Fruit fly (Drosophila melanogaster) whole organism, embryonic: ENCODE data around the gene CG6972.

Experiments
- Adf1 ChIP-seq: fragments of 200-800 bp; sonication (Bioruptor generic); IDR thresholded peaks from 2 replicates; pipeline ENCODE4 v1.3.6; 2022; ENCODE audit warnings: missing biosample characterization, missing genetic modification characterization
- Atf3 ChIP-seq: fragments of 200-800 bp; sonication (Bioruptor generic); optimal IDR thresholded peaks from 3 replicates; lab custom pipeline; 2016; ENCODE audit warnings: missing biosample characterization, missing genetic modification characterization
- CG11456 ChIP-seq: fragments of 200-800 bp; sonication (Bioruptor generic); IDR thresholded peaks from 3 replicates; pipeline ENCODE4 v1.3.6; 2022; ENCODE audit warnings: missing biosample characterization, missing genetic modification characterization
- CG11504 ChIP-seq: fragments of 200-800 bp; sonication (Bioruptor generic); optimal IDR thresholded peaks from 3 replicates; lab custom pipeline; 2019; ENCODE audit warnings: missing biosample characterization, mild to moderate bottlenecking, missing genetic modification characterization, moderate library complexity
- CG12744 ChIP-seq: fragments of 200-800 bp; sonication (Bioruptor generic); optimal IDR thresholded peaks from 2 replicates; lab custom pipeline; 2016; ENCODE audit warnings: missing biosample characterization, missing genetic modification characterization
- CG13287 ChIP-seq: fragments of 200-800 bp; sonication (Bioruptor generic); IDR thresholded peaks from 2 replicates; pipeline ENCODE4 v1.3.6; 2022; ENCODE audit warnings: missing biosample characterization, missing genetic modification characterization; ENCODE audit not compliant: partially characterized antibody
- CG13624 ChIP-seq: fragments of 200-800 bp; sonication (Bioruptor generic); optimal IDR thresholded peaks from 2 replicates; lab custom pipeline; 2016; ENCODE audit warnings: missing biosample characterization, missing genetic modification characterization
- CG14050 ChIP-seq: fragments of 200-800 bp; sonication (Bioruptor generic); IDR thresholded peaks from 3 replicates; pipeline ENCODE4 v1.3.6; 2022; ENCODE audit warnings: missing biosample characterization, missing genetic modification characterization
- CG1603 ChIP-seq: fragments of 200-800 bp; sonication (Bioruptor generic); optimal IDR thresholded peaks from 2 replicates; lab custom pipeline; 2019; ENCODE audit warnings: missing biosample characterization, mild to moderate bottlenecking, missing genetic modification characterization, moderate library complexity
- CG16779 ChIP-seq: fragments of 200-800 bp; sonication (Bioruptor generic); IDR thresholded peaks from 2 replicates; pipeline ENCODE4 v1.3.6; 2022; ENCODE audit warnings: missing biosample characterization, missing genetic modification characterization
- CG18764 ChIP-seq: fragments of 200-800 bp; sonication (Bioruptor generic); optimal IDR thresholded peaks from 3 replicates; lab custom pipeline; 2016; ENCODE audit warnings: missing biosample characterization, missing genetic modification characterization
- CG2120 ChIP-seq: fragments of 200-800 bp; sonication (Bioruptor generic); optimal IDR thresholded peaks from 3 replicates; lab custom pipeline; 2016; ENCODE audit warnings: missing biosample characterization, missing genetic modification characterization
- CG30020 ChIP-seq: fragments of 200-800 bp; optimal IDR thresholded peaks from 2 replicates; lab custom pipeline; 2019; ENCODE audit warnings: missing biosample characterization, mild to moderate bottlenecking, missing genetic modification characterization, moderate library complexity
- CG31224 ChIP-seq: fragments of 200-800 bp; sonication (Bioruptor generic); IDR thresholded peaks from 2 replicates; pipeline ENCODE4 v1.3.6; 2022; ENCODE audit warnings: missing biosample characterization, missing genetic modification characterization
- CG34422 ChIP-seq: fragments of 200-800 bp; sonication (Bioruptor generic); IDR thresholded peaks from 3 replicates; pipeline ENCODE4 v1.3.6; 2022; ENCODE audit warnings: missing biosample characterization, missing genetic modification characterization
- CG4854 ChIP-seq: fragments of 200-800 bp; sonication (Bioruptor generic); optimal IDR thresholded peaks from 2 replicates; lab custom pipeline; 2016; ENCODE audit warnings: missing biosample characterization, missing genetic modification characterization, inconsistent platforms
- CG6765 ChIP-seq: fragments of 200-800 bp; sonication (Bioruptor generic); optimal IDR thresholded peaks from 3 replicates; lab custom pipeline; 2017; ENCODE audit warnings: missing biosample characterization, mild to moderate bottlenecking, missing genetic modification characterization
- CG7786 ChIP-seq: fragments of 200-800 bp; sonication (Bioruptor generic); optimal IDR thresholded peaks from 2 replicates; lab custom pipeline; 2016; ENCODE audit warnings: missing biosample characterization, missing genetic modification characterization
- CG8089 ChIP-seq: fragments of 200-800 bp; sonication (Bioruptor generic); optimal IDR thresholded peaks from 3 replicates; lab custom pipeline; 2016; ENCODE audit warnings: missing biosample characterization, missing genetic modification characterization
- CG8765 ChIP-seq: fragments of 200-800 bp; sonication (Bioruptor generic); IDR thresholded peaks from 2 replicates; pipeline ENCODE4 v1.3.6; 2022; ENCODE audit warnings: missing biosample characterization, missing genetic modification characterization
- CG8944 ChIP-seq: fragments of 200-800 bp; sonication (Bioruptor generic); optimal IDR thresholded peaks from 3 replicates; lab custom pipeline; 2016; ENCODE audit warnings: missing biosample characterization, missing genetic modification characterization
- CG9437 ChIP-seq: fragments of 200-800 bp; sonication (Bioruptor generic); optimal IDR thresholded peaks from 2 replicates; lab custom pipeline; 2018; ENCODE audit warnings: missing biosample characterization, mild to moderate bottlenecking, missing genetic modification characterization
- CG9727 ChIP-seq: fragments of 200-800 bp; sonication (Bioruptor generic); optimal IDR thresholded peaks from 3 replicates; lab custom pipeline; 2017; ENCODE audit warnings: missing biosample characterization, mild to moderate bottlenecking, missing genetic modification characterization
- HLH3B ChIP-seq: fragments of 200-800 bp; sonication (Bioruptor generic); IDR thresholded peaks from 2 replicates; pipeline ENCODE4 v1.3.6; 2022; ENCODE audit warnings: missing biosample characterization, missing genetic modification characterization
- MESR4 ChIP-seq: fragments of 200-800 bp; sonication (Bioruptor generic); optimal IDR thresholded peaks from 2 replicates; lab custom pipeline; 2018; ENCODE audit warnings: missing biosample characterization, mild to moderate bottlenecking, missing genetic modification characterization, moderate library complexity
- Mes4 ChIP-seq: fragments of 200-800 bp; sonication (Bioruptor generic); optimal IDR thresholded peaks from 2 replicates; lab custom pipeline; 2016; ENCODE audit warnings: missing biosample characterization, missing genetic modification characterization
- Nf-YA ChIP-seq: fragments of 200-800 bp; sonication (Bioruptor generic); IDR thresholded peaks from 2 replicates; pipeline ENCODE4 v1.3.6; 2022; ENCODE audit warnings: missing biosample characterization, missing genetic modification characterization
- Pdp1 ChIP-seq, 2 experiments: fragments of 200-800 bp; sonication (Bioruptor generic); optimal IDR thresholded peaks; 3 replicates each; lab custom pipeline; 2016; ENCODE audit warnings: missing biosample characterization in 2 of 2, missing genetic modification characterization in 2 of 2, mild to moderate bottlenecking in 1 of 2, moderate library complexity in 1 of 2
- Sry-β ChIP-seq: fragments of 200-800 bp; sonication (Bioruptor generic); optimal IDR thresholded peaks from 2 replicates; lab custom pipeline; 2018; ENCODE audit warnings: missing biosample characterization, mild to moderate bottlenecking, missing genetic modification characterization, moderate library complexity
- aop ChIP-seq: fragments of 200-800 bp; sonication (Bioruptor generic); IDR thresholded peaks from 2 replicates; pipeline ENCODE4 v1.3.6; 2022; ENCODE audit warnings: missing biosample characterization, missing genetic modification characterization
- cad ChIP-seq: fragments of >200 bp; optimal IDR thresholded peaks from 2 replicates; lab custom pipeline; 2017; ENCODE audit warnings: missing biosample characterization, missing genetic modification characterization
- croc ChIP-seq: fragments of 200-800 bp; sonication (Bioruptor generic); conservative IDR thresholded peaks from 3 replicates; pipeline ENCODE4 v1.3.6; 2022; ENCODE audit warnings: missing biosample characterization, missing genetic modification characterization
- dimm ChIP-seq: fragments of 200-800 bp; sonication (Bioruptor generic); IDR thresholded peaks from 2 replicates; pipeline ENCODE4 v1.3.6; 2022; ENCODE audit warnings: missing biosample characterization, missing genetic modification characterization
- dmrt99B ChIP-seq: fragments of 200-800 bp; sonication (Bioruptor generic); optimal IDR thresholded peaks from 2 replicates; lab custom pipeline; 2018; ENCODE audit warnings: missing biosample characterization, mild to moderate bottlenecking, missing genetic modification characterization, moderate library complexity
- exex ChIP-seq: fragments of 200-800 bp; sonication (Bioruptor generic); optimal IDR thresholded peaks from 4 replicates; lab custom pipeline; 2018; ENCODE audit warnings: missing biosample characterization, mild to moderate bottlenecking, missing genetic modification characterization, moderate library complexity
- fd102C ChIP-seq: fragments of 200-800 bp; sonication (Bioruptor generic); optimal IDR thresholded peaks from 2 replicates; lab custom pipeline; 2018; ENCODE audit warnings: missing biosample characterization, mild to moderate bottlenecking, missing genetic modification characterization, moderate library complexity
- fd64A ChIP-seq: fragments of 200-800 bp; sonication (Bioruptor generic); optimal IDR thresholded peaks from 3 replicates; lab custom pipeline; 2018; ENCODE audit warnings: missing biosample characterization, mild to moderate bottlenecking, missing genetic modification characterization
- ftz-f1 ChIP-seq: fragments of 200-800 bp; sonication (Bioruptor generic); optimal IDR thresholded peaks from 2 replicates; lab custom pipeline; 2016; ENCODE audit warnings: missing biosample characterization, missing genetic modification characterization
- gcm ChIP-seq: fragments of 200-800 bp; sonication (Bioruptor generic); optimal IDR thresholded peaks from 2 replicates; lab custom pipeline; 2019; ENCODE audit warnings: missing biosample characterization, mild to moderate bottlenecking, missing genetic modification characterization, moderate library complexity
- gfzf ChIP-seq: fragments of 200-800 bp; sonication (Bioruptor generic); optimal IDR thresholded peaks from 2 replicates; lab custom pipeline; 2016; ENCODE audit warnings: missing biosample characterization, mild to moderate bottlenecking, missing genetic modification characterization, moderate library complexity
- hth ChIP-seq: fragments of >200 bp; optimal IDR thresholded peaks from 2 replicates; lab custom pipeline; 2017; ENCODE audit warnings: inconsistent platforms
- jigr1 ChIP-seq: fragments of 200-800 bp; sonication (Bioruptor generic); IDR thresholded peaks from 3 replicates; pipeline ENCODE4 v1.3.6; 2022; ENCODE audit warnings: missing biosample characterization, missing genetic modification characterization
- jing ChIP-seq: fragments of 200-800 bp; sonication (Bioruptor generic); optimal IDR thresholded peaks from 2 replicates; lab custom pipeline; 2018; ENCODE audit warnings: missing biosample characterization, mild to moderate bottlenecking, missing genetic modification characterization
- knrl ChIP-seq: fragments of 200-800 bp; sonication (Bioruptor generic); IDR thresholded peaks from 3 replicates; pipeline ENCODE4 v1.3.6; 2022; ENCODE audit warnings: missing biosample characterization, missing genetic modification characterization; ENCODE audit not compliant: partially characterized antibody
- nom ChIP-seq: fragments of 200-800 bp; sonication (Bioruptor generic); optimal IDR thresholded peaks from 2 replicates; lab custom pipeline; 2017; ENCODE audit warnings: missing biosample characterization, missing genetic modification characterization, mild to moderate bottlenecking, moderate library complexity, missing genetic modification reagents
- onecut ChIP-seq: fragments of 200-800 bp; sonication (Bioruptor generic); IDR thresholded peaks from 2 replicates; pipeline ENCODE4 v1.3.6; 2022; ENCODE audit warnings: missing biosample characterization, missing genetic modification characterization
- pnt ChIP-seq: fragments of 200-800 bp; sonication (Bioruptor generic); optimal IDR thresholded peaks from 3 replicates; lab custom pipeline; 2016; ENCODE audit warnings: missing biosample characterization, missing genetic modification characterization
- pzg ChIP-seq: fragments of 200-800 bp; sonication (Bioruptor generic); optimal IDR thresholded peaks from 3 replicates; lab custom pipeline; 2018; ENCODE audit warnings: missing biosample characterization, mild to moderate bottlenecking, missing genetic modification characterization, moderate library complexity
- ro ChIP-seq: fragments of 200-800 bp; sonication (Bioruptor generic); IDR thresholded peaks from 2 replicates; pipeline ENCODE4 v1.3.6; 2022; ENCODE audit warnings: missing biosample characterization, missing genetic modification characterization
- slbo ChIP-seq: fragments of 200-800 bp; sonication (Bioruptor generic); IDR thresholded peaks from 2 replicates; pipeline ENCODE4 v1.3.6; 2022; ENCODE audit warnings: missing biosample characterization, missing genetic modification characterization
- wek ChIP-seq: fragments of 200-800 bp; sonication (Bioruptor generic); optimal IDR thresholded peaks from 3 replicates; lab custom pipeline; 2018; ENCODE audit warnings: missing biosample characterization, mild to moderate bottlenecking, missing genetic modification characterization, moderate library complexity
- z ChIP-seq: fragments of 200-800 bp; sonication (Bioruptor generic); IDR thresholded peaks from 3 replicates; pipeline ENCODE4 v1.3.6; 2022; ENCODE audit warnings: missing biosample characterization, missing genetic modification characterization

CG6972 gene

DNA sequence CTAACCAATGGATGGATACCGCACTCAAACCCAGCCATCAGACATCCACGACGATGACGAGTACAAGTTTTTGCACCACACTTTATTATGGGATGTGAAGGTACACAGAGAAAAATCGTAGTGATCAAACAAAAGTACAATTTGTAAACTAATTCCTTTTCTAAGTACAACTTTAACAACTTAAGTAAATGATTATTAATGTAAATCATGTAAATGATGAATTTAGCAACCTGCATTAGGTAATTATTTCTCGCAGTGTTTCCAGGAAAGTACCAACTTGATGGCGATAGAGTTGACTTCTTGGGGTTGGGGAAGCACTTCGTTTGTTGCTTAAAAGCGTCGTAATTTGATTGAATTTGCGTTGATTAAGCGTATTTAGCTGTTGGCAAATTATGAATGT is 38.7 kb upstream of the CG6972 start (continued):
- peak; percentile 51 for TF ChIP-seq dimm (GFP tag; lab: Robert Waterston, UW)
- peak; percentile 60; the same call in 1 of the 2 replicates for TF ChIP-seq HLH3B (GFP tag; lab: Robert Waterston, UW)
- TF ChIP-seq CG7786 (GFP tag; lab: Kevin White, UChicago) = peak; percentile 60
- peak; percentile 81 for TF ChIP-seq CG11504 (tag; lab: Kevin White, UChicago)
- TF ChIP-seq CG4854 (GFP tag; lab: Kevin White, UChicago) = no peak
- no peak for TF ChIP-seq hth (lab: Kevin White, UChicago)
- no peak for TF ChIP-seq fd64A (GFP tag; lab: Kevin White, UChicago)
- TF ChIP-seq CG6765 (GFP tag; lab: Kevin White, UChicago) = no peak
- no peak for TF ChIP-seq ftz-f1
- TF ChIP-seq CG31224 (GFP tag; lab: Robert Waterston, UW) = peak; percentile 40; the same call in 1 of the 2 replicates
- peak; percentile 2 for TF ChIP-seq CG12744 (GFP tag; lab: Kevin White, UChicago)
- peak; percentile 34 for TF ChIP-seq CG9437 (GFP tag; lab: Kevin White, UChicago)
- TF ChIP-seq onecut (GFP tag; lab: Robert Waterston, UW) = peak; percentile 48; the same call in 1 of the 2 replicates
- no peak for TF ChIP-seq Sry-β (GFP tag; lab: Kevin White, UChicago)
- TF ChIP-seq z = no peak
- 0 out of 2 replicates have a peak, but pooled peaks have one; percentile 27 for TF ChIP-seq Nf-YA
- TF ChIP-seq pnt (GFP tag; lab: Kevin White, UChicago) = peak; percentile 49
- TF ChIP-seq CG14050 (GFP tag; lab: Robert Waterston, UW) = no peak
- peak; percentile 26 for TF ChIP-seq CG13624 (GFP tag; lab: Kevin White, UChicago)
- TF ChIP-seq slbo (GFP tag; lab: Robert Waterston, UW) = peak; percentile 92
- no peak for TF ChIP-seq MESR4
- no peak for TF ChIP-seq ro (GFP tag; lab: Robert Waterston, UW)
- peak; percentile 23 for TF ChIP-seq exex
- no peak for TF ChIP-seq nom
- TF ChIP-seq Adf1 (GFP tag; lab: Robert Waterston, UW) = peak; percentile 57
- peak; percentile 88 for TF ChIP-seq CG1603
- TF ChIP-seq Atf3 (GFP tag; lab: Kevin White, UChicago) = peak; percentile 30
- TF ChIP-seq pzg (GFP tag; lab: Kevin White, UChicago) = no peak
- TF ChIP-seq CG16779 (GFP tag; lab: Robert Waterston, UW) = no peak
- TF ChIP-seq knrl (GFP tag; lab: Robert Waterston, UW) = no peak
- peak; percentile 13 for TF ChIP-seq CG8089
- peak; percentile 81 for TF ChIP-seq CG2120 (GFP tag; lab: Kevin White, UChicago)
- no peak for TF ChIP-seq wek (GFP tag; lab: Kevin White, UChicago)
- peak; percentile 28 for TF ChIP-seq Mes4 (GFP tag; lab: Kevin White, UChicago)
- TF ChIP-seq CG8944 = no peak
- peak; percentile 57; the same call in 2 of the 3 replicates for TF ChIP-seq CG34422 (GFP tag; lab: Robert Waterston, UW)
- no peak for TF ChIP-seq aop (GFP tag; lab: Robert Waterston, UW)
- TF ChIP-seq jigr1 = no peak
- TF ChIP-seq CG30020 (tag; lab: Kevin White, UChicago) = no peak
- no peak for TF ChIP-seq gcm (GFP tag; lab: Kevin White, UChicago)
- TF ChIP-seq CG8765 (GFP tag; lab: Robert Waterston, UW) = no peak
- peak; percentile 79 for TF ChIP-seq dmrt99B
- no peak for TF ChIP-seq cad (GFP tag; lab: Kevin White, UChicago)
- TF ChIP-seq CG18764 = peak; percentile 36
- TF ChIP-seq Pdp1 (GFP tag; optimal IDR thresholded peaks at IDR 0.05; lab: Kevin White, UChicago) = peak in 1 of 2 experiments; percentile 22
- no peak for TF ChIP-seq gfzf
- TF ChIP-seq CG9727 (GFP tag; lab: Kevin White, UChicago) = peak; percentile 55
- 0 out of 3 replicates have a peak, but pooled peaks have one; percentile 11 for TF ChIP-seq CG11456 (GFP tag; lab: Robert Waterston, UW)
- TF ChIP-seq jing (GFP tag; lab: Kevin White, UChicago) = peak; percentile 63
- no peak; the same call in 2 of the 3 replicates for TF ChIP-seq croc
- TF ChIP-seq CG13287 (GFP tag; lab: Robert Waterston, UW) = no peak
- no peak for TF ChIP-seq fd102C (GFP tag; lab: Kevin White, UChicago)
